Fruit fly (Drosophila melanogaster): Measurements from ENCODE around the gene Rac2.

Gene Rac2

dm6 chr3L:7433325-7433827, 1.6 kb downstream of the Rac2 start (continued):
- no peak for TF ChIP-seq p53 (GFP tag; optimal IDR thresholded peaks at IDR 0.05)
- TF ChIP-seq bowl (GFP tag; IDR thresholded peaks at IDR 0.05), result no peak
- TF ChIP-seq CG7963 (GFP tag; IDR thresholded peaks at IDR 0.05; ENCODE audit: partially characterized antibody), result no peak
- TF ChIP-seq CG5953 (GFP tag; IDR thresholded peaks at IDR 0.05), result no peak
- no peak for TF ChIP-seq bab2 (GFP tag; optimal IDR thresholded peaks at IDR 0.05)
- TF ChIP-seq B-H2 (GFP tag; optimal IDR thresholded peaks at IDR 0.05), result no peak
- TF ChIP-seq E2f2 (GFP tag; IDR thresholded peaks at IDR 0.05), result 0 out of 2 replicates have a peak, but pooled peaks have one; percentile 12
- no peak for TF ChIP-seq Optix (GFP tag; IDR thresholded peaks at IDR 0.05)
- TF ChIP-seq CG7786 (GFP tag; optimal IDR thresholded peaks at IDR 0.05), result no peak
- TF ChIP-seq CG4820 (GFP tag; optimal IDR thresholded peaks at IDR 0.05), result no peak
- TF ChIP-seq crol (GFP tag; IDR thresholded peaks at IDR 0.05), result peak; percentile 96
- no peak for TF ChIP-seq jigr1 (GFP tag; IDR thresholded peaks at IDR 0.05)
- no peak for TF ChIP-seq HLH54F (GFP tag; optimal IDR thresholded peaks at IDR 0.05)
- no peak for TF ChIP-seq dan (GFP tag; IDR thresholded peaks at IDR 0.05)
- no peak for TF ChIP-seq CG6854 (GFP tag; optimal IDR thresholded peaks at IDR 0.05)
- TF ChIP-seq Max (GFP tag; optimal IDR thresholded peaks at IDR 0.05), result no peak
- TF ChIP-seq lmd (GFP tag; IDR thresholded peaks at IDR 0.05), result peak; percentile 49
- TF ChIP-seq HLH4C (GFP tag; IDR thresholded peaks at IDR 0.05; ENCODE audit: partially characterized antibody), result no peak
- TF ChIP-seq dmrt99B (tag; optimal IDR thresholded peaks at IDR 0.05), result peak; percentile 33
- TF ChIP-seq rib (GFP tag; IDR thresholded peaks at IDR 0.05), result peak; percentile 76
- no peak for TF ChIP-seq CG8478 (optimal IDR thresholded peaks at IDR 0.05)
- no peak for TF ChIP-seq br (optimal IDR thresholded peaks at IDR 0.05)
- no peak for TF ChIP-seq grn (GFP tag; optimal IDR thresholded peaks at IDR 0.05)
- TF ChIP-seq CG9797 (GFP tag; optimal IDR thresholded peaks at IDR 0.05), result no peak
- TF ChIP-seq CG43689 (GFP tag; IDR thresholded peaks at IDR 0.05), result no peak
- TF ChIP-seq ewg (GFP tag; optimal IDR thresholded peaks at IDR 0.05), result no peak
- TF ChIP-seq Dip3 (GFP tag; optimal IDR thresholded peaks at IDR 0.05), result no peak
- TF ChIP-seq sc (optimal IDR thresholded peaks at IDR 0.05), result no peak
- no peak for TF ChIP-seq sc (GFP tag; optimal IDR thresholded peaks at IDR 0.05)
- TF ChIP-seq CG13296 (GFP tag; optimal IDR thresholded peaks at IDR 0.05), result no peak
- peak; percentile 41 for TF ChIP-seq klu (GFP tag; IDR thresholded peaks at IDR 0.05)
- TF ChIP-seq CG18599 (GFP tag; optimal IDR thresholded peaks at IDR 0.05), result no peak
- peak; percentile 35; the same call in 1 of the 2 replicates for TF ChIP-seq CG31441 (GFP tag; IDR thresholded peaks at IDR 0.05)
- no peak for TF ChIP-seq gcm2 (GFP tag; optimal IDR thresholded peaks at IDR 0.05)
- peak; percentile 91 for TF ChIP-seq sr (GFP tag; IDR thresholded peaks at IDR 0.05)
- TF ChIP-seq CG3281 (GFP tag; optimal IDR thresholded peaks at IDR 0.05), result peak; percentile 34
- peak; percentile 41; the same call in 2 of the 3 replicates for TF ChIP-seq dysf (GFP tag; IDR thresholded peaks at IDR 0.05)
- TF ChIP-seq slbo (GFP tag; IDR thresholded peaks at IDR 0.05), result peak; percentile 35; the same call in 1 of the 2 replicates
- 0 out of 2 replicates have a peak, but pooled peaks have one; percentile 12 for TF ChIP-seq MBD-R2 (GFP tag; IDR thresholded peaks at IDR 0.05)
- TF ChIP-seq sim (GFP tag; IDR thresholded peaks at IDR 0.05), result no peak
- TF ChIP-seq otp (GFP tag; IDR thresholded peaks at IDR 0.05), result no peak
- TF ChIP-seq CG3726 (GFP tag; IDR thresholded peaks at IDR 0.05), result no peak
- TF ChIP-seq trh (GFP tag; optimal IDR thresholded peaks at IDR 0.05), result no peak
- 0 out of 3 replicates have a peak, but pooled peaks have one; percentile 11 for TF ChIP-seq CG34422 (GFP tag; IDR thresholded peaks at IDR 0.05)
- TF ChIP-seq eyg (GFP tag; optimal IDR thresholded peaks at IDR 0.05), result no peak
- TF ChIP-seq CG2889 (GFP tag; IDR thresholded peaks at IDR 0.05), result no peak
- no peak for TF ChIP-seq NK7.1 (GFP tag; optimal IDR thresholded peaks at IDR 0.05)
- peak; percentile 29 to 51 for TF ChIP-seq bsh (GFP tag; optimal IDR thresholded peaks at IDR 0.05)
- no peak for TF ChIP-seq Ets65A (GFP tag)
- TF ChIP-seq Lim3 (GFP tag; IDR thresholded peaks at IDR 0.05), result no peak
- TF ChIP-seq gsb (GFP tag; IDR thresholded peaks at IDR 0.05), result no peak
- no peak for TF ChIP-seq CG15696 (tag; optimal IDR thresholded peaks at IDR 0.05)
- TF ChIP-seq row (GFP tag; IDR thresholded peaks at IDR 0.05), result peak; percentile 48; the same call in 1 of the 3 replicates
- no peak for TF ChIP-seq ab (GFP tag; optimal IDR thresholded peaks at IDR 0.05)

Measured in whole organism, embryonic.